Fruit fly (Drosophila melanogaster): ENCODE data around the gene Thor.

The Thor gene

dm6 chr2L:3482712-3483111 lies 4.5 kb downstream of the Thor start (continued):
- peak; percentile 45; the same call in 1 of the 2 replicates for TF ChIP-seq vvl (GFP tag; IDR thresholded peaks at IDR 0.05)
- no peak for TF ChIP-seq Dref (GFP tag; IDR thresholded peaks at IDR 0.05)
- TF ChIP-seq Gsc (GFP tag; IDR thresholded peaks at IDR 0.05) = no peak
- no peak for TF ChIP-seq prd (optimal IDR thresholded peaks at IDR 0.05)
- TF ChIP-seq prd (GFP tag; IDR thresholded peaks at IDR 0.05) = peak; percentile 39; the same call in 1 of the 3 replicates
- peak; percentile 10 for TF ChIP-seq trem (tag; optimal IDR thresholded peaks at IDR 0.05)
- peak; percentile 16 for TF ChIP-seq CG10267 (tag; optimal IDR thresholded peaks at IDR 0.05)
- 0 out of 3 replicates have a peak, but pooled peaks have one; percentile 15 for TF ChIP-seq CG11456 (GFP tag; IDR thresholded peaks at IDR 0.05)
- TF ChIP-seq Hmx (GFP tag; optimal IDR thresholded peaks at IDR 0.05) = no peak
- TF ChIP-seq CG8290 (GFP tag; optimal IDR thresholded peaks at IDR 0.05) = no peak
- TF ChIP-seq CG8290 (tag; optimal IDR thresholded peaks at IDR 0.05) = no peak
- peak; percentile 4 for TF ChIP-seq CG8388 (GFP tag; optimal IDR thresholded peaks at IDR 0.05)
- peak; percentile 42 for TF ChIP-seq dmrt11E (tag; optimal IDR thresholded peaks at IDR 0.05)
- peak; percentile 32 for TF ChIP-seq Blimp-1 (GFP tag; optimal IDR thresholded peaks at IDR 0.05)
- 0 out of 3 replicates have a peak, but pooled peaks have one; percentile 30 for TF ChIP-seq ci (GFP tag; IDR thresholded peaks at IDR 0.05)
- TF ChIP-seq Drgx (GFP tag; IDR thresholded peaks at IDR 0.05) = peak; percentile 91
- TF ChIP-seq Sox102F (GFP tag; optimal IDR thresholded peaks at IDR 0.05) = peak; percentile 47
- TF ChIP-seq zen (tag; optimal IDR thresholded peaks at IDR 0.05) = peak; percentile 23
- TF ChIP-seq CG7786 (GFP tag; optimal IDR thresholded peaks at IDR 0.05) = no peak
- TF ChIP-seq CG4424 (GFP tag; optimal IDR thresholded peaks at IDR 0.05) = peak; percentile 4
- peak; percentile 1 for TF ChIP-seq sens (GFP tag)
- TF ChIP-seq CG10462 (GFP tag; optimal IDR thresholded peaks at IDR 0.05) = no peak
- TF ChIP-seq Hr3 (GFP tag; optimal IDR thresholded peaks at IDR 0.05) = no peak
- no peak for TF ChIP-seq kah (GFP tag; optimal IDR thresholded peaks at IDR 0.05)

DNA sequence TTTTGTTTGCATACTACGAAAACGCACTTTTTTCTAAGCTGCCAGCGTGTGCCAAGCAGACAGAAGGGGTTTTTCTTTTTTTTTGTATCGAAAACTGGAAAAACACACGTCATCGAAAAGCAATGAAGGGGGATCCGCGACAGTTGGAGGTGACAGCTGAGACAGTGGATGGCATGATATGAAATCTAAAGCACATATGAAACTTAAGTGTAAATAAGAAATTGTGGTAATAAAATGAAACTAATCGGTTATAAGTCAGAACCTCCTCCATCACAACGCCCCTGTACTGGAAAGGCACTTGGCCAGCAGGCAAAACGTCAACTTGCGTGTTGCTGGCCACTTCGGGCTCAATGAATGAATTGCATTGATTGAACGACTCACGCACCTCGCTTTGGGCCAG lies 5.4 kb downstream of the Thor start:
- TF ChIP-seq Drgx (GFP tag; IDR thresholded peaks at IDR 0.05) (peak; percentile 46), CG8478 (optimal IDR thresholded peaks at IDR 0.05) (no peak), MTF-1 (GFP tag; optimal IDR thresholded peaks at IDR 0.05; ENCODE audit: borderline replicate concordance) (no peak), CG14667 (GFP tag; IDR thresholded peaks at IDR 0.05) (no peak), knrl (GFP tag; IDR thresholded peaks at IDR 0.05; ENCODE audit: partially characterized antibody) (peak; percentile 22; the same call in 1 of the 3 replicates), Ets65A (GFP tag) (peak; percentile 30)

DNA sequence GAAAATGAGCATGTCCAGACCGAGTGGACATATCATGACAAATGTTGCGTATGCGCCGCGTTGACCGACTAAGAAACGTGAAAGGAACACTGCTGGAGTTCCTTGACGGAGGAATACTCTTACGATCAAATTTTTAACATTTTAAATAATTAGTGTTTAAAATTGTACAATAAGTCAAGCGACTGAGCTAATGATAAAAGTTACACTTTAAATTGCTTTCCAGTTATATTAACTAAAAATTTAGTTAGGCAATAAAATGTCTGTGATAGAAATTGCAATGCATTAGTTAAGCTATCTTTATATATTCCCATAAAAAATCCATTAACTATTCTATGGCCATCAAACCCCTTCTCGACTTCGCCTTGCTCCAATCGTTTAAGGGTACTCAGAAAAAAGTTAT lies 6.5 kb downstream of the Thor start:
- no peak for TF ChIP-seq ase (GFP tag; IDR thresholded peaks at IDR 0.05)
- no peak for TF ChIP-seq CG14050 (GFP tag; IDR thresholded peaks at IDR 0.05)
- TF ChIP-seq CG6254 (GFP tag; optimal IDR thresholded peaks at IDR 0.05) = no peak
- TF ChIP-seq CG14710 (tag; optimal IDR thresholded peaks at IDR 0.05) = no peak
- TF ChIP-seq Ets65A (GFP tag) = no peak

DNA sequence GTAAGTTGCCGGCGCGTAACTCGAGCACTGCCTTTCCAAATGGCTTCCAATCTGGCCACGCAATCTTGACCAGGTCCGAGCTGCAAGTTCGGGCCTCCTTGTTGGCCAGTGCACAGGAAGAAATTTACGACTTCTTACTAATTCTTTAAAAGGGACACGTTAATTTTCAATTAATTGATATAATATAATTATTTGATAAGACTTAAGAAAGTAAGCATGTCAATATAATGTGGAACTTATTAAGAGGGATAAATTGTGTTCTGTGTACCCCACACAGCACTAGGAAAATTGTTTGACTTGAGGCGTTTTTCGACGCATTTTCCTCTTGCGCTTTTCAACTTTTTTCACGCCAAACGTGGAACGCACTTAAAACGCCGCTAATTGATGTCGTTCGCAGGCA lies 7.3 kb downstream of the Thor start:
- TF ChIP-seq CG33213 (GFP tag; optimal IDR thresholded peaks at IDR 0.05) (no peak), ttk (GFP tag; IDR thresholded peaks at IDR 0.05) (no peak), Ravus (GFP tag; IDR thresholded peaks at IDR 0.05) (no peak), ci (GFP tag; IDR thresholded peaks at IDR 0.05) (no peak), Drgx (GFP tag; IDR thresholded peaks at IDR 0.05) (peak; percentile 32; the same call in 1 of the 2 replicates), Poxn (GFP tag; IDR thresholded peaks at IDR 0.05) (no peak), CG9609 (GFP tag; optimal IDR thresholded peaks at IDR 0.05) (no peak)
